Worm (Caenorhabditis elegans): ENCODE data around the gene F54E2.2.

DNA sequence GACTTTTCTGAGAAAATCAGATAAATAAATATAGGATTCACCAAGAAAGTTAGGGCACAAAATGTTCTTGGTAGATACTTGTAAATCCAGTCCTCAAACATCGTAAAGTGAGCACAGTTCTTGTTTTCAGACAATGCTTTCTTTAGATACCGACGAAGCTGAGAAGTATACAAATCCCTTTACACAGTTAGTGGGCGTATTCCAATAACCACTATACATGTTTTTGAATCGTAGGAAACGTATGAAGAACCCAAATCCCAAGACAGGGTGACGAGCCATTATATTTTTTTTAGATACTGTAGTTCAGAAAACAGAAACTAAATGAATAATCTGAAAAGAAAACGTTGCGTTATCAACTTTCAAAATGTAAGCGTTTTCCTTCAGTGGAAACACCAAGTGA, 49.7 kb downstream of the F54E2.2 start, which contains the start of gene srj-44:
- TF ChIP-seq tbx-8 (GFP tag; optimal IDR thresholded peaks at IDR 0.05): no peak
- TF ChIP-seq nhr-237 (tag; optimal IDR thresholded peaks at IDR 0.05): no peak
- TF ChIP-seq nhr-76 (tag; optimal IDR thresholded peaks at IDR 0.05): no peak
- TF ChIP-seq unc-62 (GFP tag; optimal IDR thresholded peaks at IDR 0.05): no peak
- TF ChIP-seq zip-8 (tag; optimal IDR thresholded peaks at IDR 0.05): no peak
- no peak for TF ChIP-seq lsy-2 (tag; optimal IDR thresholded peaks at IDR 0.05)
- no peak for TF ChIP-seq pha-4 (tag; optimal IDR thresholded peaks at IDR 0.05)
- no peak for TF ChIP-seq ces-1 (GFP tag; optimal IDR thresholded peaks at IDR 0.05)
- no peak for TF ChIP-seq ztf-11 (tag; optimal IDR thresholded peaks at IDR 0.05)
- no peak for TF ChIP-seq ham-2 (GFP tag; optimal IDR thresholded peaks at IDR 0.05)
- TF ChIP-seq elt-3 (tag; optimal IDR thresholded peaks at IDR 0.05): no peak

Measured in whole organism, mixed stage, embryonic.